Fruit fly (Drosophila melanogaster): ENCODE data around the gene CG17219.

CG17219 gene

dm6 chr2L:3011484-3011883 is 17.6 kb upstream of the CG17219 start:
- TF ChIP-seq CG17801 (GFP tag; optimal IDR thresholded peaks at IDR 0.05; ENCODE audit: partially characterized antibody), result no peak

dm6 chr2L:3012780-3013179 is 16.3 kb upstream of the CG17219 start:
- TF ChIP-seq CG17801 (GFP tag; optimal IDR thresholded peaks at IDR 0.05; ENCODE audit: partially characterized antibody), result no peak

- TF ChIP-seq CG17801 (GFP tag; optimal IDR thresholded peaks at IDR 0.05; ENCODE audit: partially characterized antibody), result peak; percentile 23
Observed at dm6 chr2L:3018212-3018611, 10.8 kb upstream of the CG17219 start, which contains the start of the genes CG17224 and CG17264. CG17224 (minus strand) TSS chr2L:3018308. CG17264 (plus strand) TSS chr2L:3018508.

- peak; percentile 38 for TF ChIP-seq CG17801 (GFP tag; optimal IDR thresholded peaks at IDR 0.05; ENCODE audit: partially characterized antibody)
Observed at dm6 chr2L:3022986-3023385, 6.1 kb upstream of the CG17219 start, which contains the start of the genes alpha4GT1 and Prp40. alpha4GT1 (minus strand) TSS chr2L:3023141. Prp40 (plus strand) TSS chr2L:3023226.

- TF ChIP-seq CG17801 (GFP tag; optimal IDR thresholded peaks at IDR 0.05; ENCODE audit: partially characterized antibody), result peak; percentile 3
Observed at dm6 chr2L:3030350-3030749, 1.3 kb downstream of the CG17219 start, which contains the start of gene GABPI. GABPI (plus strand) TSS chr2L:3030539.

- no peak for TF ChIP-seq CG17801 (GFP tag; optimal IDR thresholded peaks at IDR 0.05; ENCODE audit: partially characterized antibody)
Observed at dm6 chr2L:3034969-3035368, 5.9 kb downstream of the CG17219 start, which contains the start of gene CG17258. CG17258 (minus strand) TSS chr2L:3035348.

dm6 chr2L:3037153-3037579 is 8.1 kb downstream of the CG17219 start, which contains the start of the genes CG17260 and SerRS:
CG17260 (plus strand) TSS chr2L:3037230.
SerRS (minus strand) TSS chr2L:3037403.
- TF ChIP-seq CG17801 (GFP tag; optimal IDR thresholded peaks at IDR 0.05; ENCODE audit: partially characterized antibody), result peak; percentile 92

- peak; percentile 71 for TF ChIP-seq CG17801 (GFP tag; optimal IDR thresholded peaks at IDR 0.05; ENCODE audit: partially characterized antibody)
Observed at dm6 chr2L:3039774-3040173, 10.7 kb downstream of the CG17219 start, which contains the start of the genes cnir and CG17221. cnir (minus strand) TSS chr2L:3039812. CG17221 (plus strand) TSS chr2L:3039976.

- peak; percentile 17 for TF ChIP-seq CG17801 (GFP tag; optimal IDR thresholded peaks at IDR 0.05; ENCODE audit: partially characterized antibody)
Observed at dm6 chr2L:3041918-3042615, 13.0 kb downstream of the CG17219 start, which contains the start of gene CG17261. CG17261 (plus strand) TSS chr2L:3042551.

- no peak for TF ChIP-seq CG17801 (GFP tag; optimal IDR thresholded peaks at IDR 0.05; ENCODE audit: partially characterized antibody)
Observed at dm6 chr2L:3043647-3044046, 14.6 kb downstream of the CG17219 start, which contains the start of gene FASN2. FASN2 (plus strand) TSS chr2L:3043947.

- no peak for TF ChIP-seq CG17801 (GFP tag; optimal IDR thresholded peaks at IDR 0.05; ENCODE audit: partially characterized antibody)
Observed at dm6 chr2L:3044660-3045504, 15.8 kb downstream of the CG17219 start.

- TF ChIP-seq CG17801 (GFP tag; optimal IDR thresholded peaks at IDR 0.05; ENCODE audit: partially characterized antibody), result no peak
Observed at dm6 chr2L:3055710-3056447, 26.8 kb downstream of the CG17219 start.

- peak; percentile 84 for TF ChIP-seq CG17801 (GFP tag; optimal IDR thresholded peaks at IDR 0.05; ENCODE audit: partially characterized antibody)
Observed at dm6 chr2L:3056448-3056790, 27.4 kb downstream of the CG17219 start, which contains the start of gene FASN1. FASN1 (plus strand) TSS chr2L:3056598.

- TF ChIP-seq CG17801 (GFP tag; optimal IDR thresholded peaks at IDR 0.05; ENCODE audit: partially characterized antibody), result peak; percentile 8
Observed at dm6 chr2L:3057951-3058771, 29.1 kb downstream of the CG17219 start.
